Fruit fly (Drosophila melanogaster): ENCODE results near the gene CG46320.

CG46320 gene

DNA sequence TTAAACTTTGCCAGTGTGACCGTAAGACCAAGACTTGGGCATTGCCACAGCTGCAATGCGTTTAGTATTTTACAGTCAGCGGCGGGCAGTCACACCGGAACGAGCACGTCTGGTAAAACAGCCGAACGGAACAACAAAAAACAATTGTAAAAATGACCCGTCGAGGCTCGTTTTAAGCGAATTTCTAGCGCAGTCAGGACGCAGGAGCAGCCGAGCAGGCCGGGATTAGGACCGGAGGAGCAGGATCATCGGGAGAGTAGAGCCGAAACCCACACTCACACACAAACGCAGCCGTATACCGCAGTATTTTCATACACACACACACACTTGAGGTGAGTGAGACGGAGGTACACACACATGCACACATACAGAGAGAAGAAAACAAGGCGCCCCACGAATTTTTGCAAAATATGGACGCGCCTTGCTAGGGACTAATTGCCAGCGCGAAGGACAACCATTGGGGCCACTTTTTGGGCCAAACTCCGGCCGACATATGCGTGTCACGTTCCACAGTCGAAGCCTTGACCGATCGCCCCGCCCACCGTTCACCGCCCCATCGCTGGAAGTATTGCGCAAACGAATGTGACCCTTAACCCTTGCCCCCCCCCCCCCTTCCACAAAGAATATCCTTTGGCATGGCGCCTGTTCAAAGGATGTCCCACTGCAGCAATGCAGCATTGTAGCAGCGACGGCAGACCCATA, 89.1 kb downstream of the CG46320 start, which contains the start of gene Usp47 (continued):
- no peak for TF ChIP-seq HLHmδ (GFP tag; optimal IDR thresholded peaks at IDR 0.05)
- TF ChIP-seq CG9797 (GFP tag; optimal IDR thresholded peaks at IDR 0.05) = peak; percentile 74
- TF ChIP-seq zfh2 (GFP tag; optimal IDR thresholded peaks at IDR 0.05) = no peak
- peak in 1 of 2 experiments; percentile 38 for TF ChIP-seq bsh (GFP tag; optimal IDR thresholded peaks at IDR 0.05)
- no peak for TF ChIP-seq CG8089 (GFP tag; optimal IDR thresholded peaks at IDR 0.05)
- TF ChIP-seq CG18262 (tag; optimal IDR thresholded peaks at IDR 0.05) = no peak
- no peak for TF ChIP-seq Lhr (GFP tag; optimal IDR thresholded peaks at IDR 0.05)
- TF ChIP-seq CG33213 (GFP tag; optimal IDR thresholded peaks at IDR 0.05) = peak; percentile 3
- TF ChIP-seq eve (GFP tag; optimal IDR thresholded peaks at IDR 0.05) = no peak
- peak; percentile 49; the same call in 1 of the 2 replicates for TF ChIP-seq CG32767 (GFP tag; IDR thresholded peaks at IDR 0.05)
- no peak for TF ChIP-seq CG6175 (GFP tag; IDR thresholded peaks at IDR 0.05)
- 0 out of 3 replicates have a peak, but pooled peaks have one; percentile 12 for TF ChIP-seq ci (GFP tag; IDR thresholded peaks at IDR 0.05)
- TF ChIP-seq CG5180 (GFP tag; optimal IDR thresholded peaks at IDR 0.05) = no peak
- no peak for TF ChIP-seq bowl (GFP tag; IDR thresholded peaks at IDR 0.05)
- no peak for TF ChIP-seq sqz (GFP tag; optimal IDR thresholded peaks at IDR 0.05)
- peak in 1 of 2 experiments; percentile 97 for TF ChIP-seq Hr78 (GFP tag; optimal IDR thresholded peaks at IDR 0.05)
- no peak for TF ChIP-seq grn (GFP tag; optimal IDR thresholded peaks at IDR 0.05)
- no peak for TF ChIP-seq dmrt99B (tag; optimal IDR thresholded peaks at IDR 0.05)
- no peak for TF ChIP-seq lola (GFP tag; optimal IDR thresholded peaks at IDR 0.05)
- TF ChIP-seq otp (GFP tag; IDR thresholded peaks at IDR 0.05) = no peak
- peak; percentile 61 for TF ChIP-seq crol (GFP tag; IDR thresholded peaks at IDR 0.05)
- TF ChIP-seq chm (GFP tag; IDR thresholded peaks at IDR 0.05) = no peak
- no peak for TF ChIP-seq CG6813 (GFP tag; optimal IDR thresholded peaks at IDR 0.05)
- no peak for TF ChIP-seq wdn (GFP tag; IDR thresholded peaks at IDR 0.05)
- TF ChIP-seq CTCF (GFP tag; optimal IDR thresholded peaks at IDR 0.05) = no peak
- TF ChIP-seq pum (GFP tag; optimal IDR thresholded peaks at IDR 0.05) = no peak
- peak; percentile 88 for TF ChIP-seq Med (GFP tag)
- peak; percentile 44 for TF ChIP-seq CG4360 (GFP tag; IDR thresholded peaks at IDR 0.05)
- peak; percentile 36 for TF ChIP-seq CG34376 (GFP tag; optimal IDR thresholded peaks at IDR 0.05)
- TF ChIP-seq CG13287 (GFP tag; IDR thresholded peaks at IDR 0.05; ENCODE audit: partially characterized antibody) = peak; percentile 47; the same call in 1 of the 2 replicates
- no peak for TF ChIP-seq Side (GFP tag; optimal IDR thresholded peaks at IDR 0.05)
- TF ChIP-seq Sin3A (optimal IDR thresholded peaks at IDR 0.05) = peak; percentile 26
- TF ChIP-seq kay (GFP tag; optimal IDR thresholded peaks at IDR 0.05) = no peak
- TF ChIP-seq twi (tag; optimal IDR thresholded peaks at IDR 0.05) = no peak
- no peak for TF ChIP-seq Abd-B (GFP tag; optimal IDR thresholded peaks at IDR 0.05)
- peak; percentile 16 for TF ChIP-seq CG12299 (tag; optimal IDR thresholded peaks at IDR 0.05)
- no peak for TF ChIP-seq Hand (GFP tag; optimal IDR thresholded peaks at IDR 0.05)
- TF ChIP-seq repo (GFP tag; optimal IDR thresholded peaks at IDR 0.05) = peak; percentile 21
- peak; percentile 16; the same call in 1 of the 2 replicates for TF ChIP-seq CG3847 (GFP tag; IDR thresholded peaks at IDR 0.05)
- TF ChIP-seq CG5245 (GFP tag; optimal IDR thresholded peaks at IDR 0.05) = no peak
- no peak for TF ChIP-seq CG11504 (tag; optimal IDR thresholded peaks at IDR 0.05)
- no peak for TF ChIP-seq NK7.1 (GFP tag; optimal IDR thresholded peaks at IDR 0.05)
- TF ChIP-seq CG13296 (GFP tag; optimal IDR thresholded peaks at IDR 0.05) = no peak
- TF ChIP-seq CG16815 (GFP tag; optimal IDR thresholded peaks at IDR 0.05) = no peak
- peak; percentile 66 for TF ChIP-seq HmgD (GFP tag; optimal IDR thresholded peaks at IDR 0.05)
- peak; percentile 89 for TF ChIP-seq MESR4 (GFP tag; optimal IDR thresholded peaks at IDR 0.05)
- no peak for TF ChIP-seq CG10979 (tag; optimal IDR thresholded peaks at IDR 0.05)
- peak; percentile 6 for TF ChIP-seq sug (tag; optimal IDR thresholded peaks at IDR 0.05)
- TF ChIP-seq ham (GFP tag; IDR thresholded peaks at IDR 0.05) = no peak
- no peak for TF ChIP-seq pb (GFP tag; optimal IDR thresholded peaks at IDR 0.05)
